Fruit fly (Drosophila melanogaster): ENCODE measurements around the gene CG32694.

Gene CG32694

dm6 chrX:9989154-9989787, at the start of gene CG32694:
TSS of gene CG32694 (plus strand) at chrX:9989690.
- no peak for TF ChIP-seq Sin3A (optimal IDR thresholded peaks at IDR 0.05)
- no peak for TF ChIP-seq Myc (optimal IDR thresholded peaks at IDR 0.05)
- no peak for TF ChIP-seq ttk (optimal IDR thresholded peaks at IDR 0.05)
- no peak for TF ChIP-seq h (optimal IDR thresholded peaks at IDR 0.05)
- no peak for TF ChIP-seq insv (optimal IDR thresholded peaks at IDR 0.05)
- no peak for TF ChIP-seq psq (optimal IDR thresholded peaks at IDR 0.05)

- TF ChIP-seq ttk (optimal IDR thresholded peaks at IDR 0.05): no peak
- no peak for TF ChIP-seq Myc (optimal IDR thresholded peaks at IDR 0.05)
- TF ChIP-seq psq (optimal IDR thresholded peaks at IDR 0.05): no peak
- no peak for TF ChIP-seq Sin3A (optimal IDR thresholded peaks at IDR 0.05)
- no peak for TF ChIP-seq insv (optimal IDR thresholded peaks at IDR 0.05)
- no peak for TF ChIP-seq h (optimal IDR thresholded peaks at IDR 0.05)
Observed at dm6 chrX:9964778-9965291, 24.7 kb upstream of the CG32694 start, which contains the start of the genes CG1791 and CG1889. TSS of gene CG1791 (minus strand) at chrX:9964878. TSS of gene CG1889 (plus strand) at chrX:9965241.

dm6 chrX:9975973-9976372, 13.5 kb upstream of the CG32694 start:
- no peak for TF ChIP-seq h (optimal IDR thresholded peaks at IDR 0.05)
- TF ChIP-seq Myc (optimal IDR thresholded peaks at IDR 0.05): no peak
- TF ChIP-seq insv (optimal IDR thresholded peaks at IDR 0.05): no peak
- no peak for TF ChIP-seq psq (optimal IDR thresholded peaks at IDR 0.05)
- TF ChIP-seq ttk (optimal IDR thresholded peaks at IDR 0.05): no peak
- TF ChIP-seq Sin3A (optimal IDR thresholded peaks at IDR 0.05): no peak

dm6 chrX:9977305-9977704, 12.2 kb upstream of the CG32694 start, which contains the start of gene CG43386:
TSS of gene CG43386 (minus strand) at chrX:9977405.
- TF ChIP-seq psq (optimal IDR thresholded peaks at IDR 0.05): no peak
- no peak for TF ChIP-seq Sin3A (optimal IDR thresholded peaks at IDR 0.05)
- no peak for TF ChIP-seq insv (optimal IDR thresholded peaks at IDR 0.05)
- TF ChIP-seq ttk (optimal IDR thresholded peaks at IDR 0.05): no peak
- TF ChIP-seq h (optimal IDR thresholded peaks at IDR 0.05): no peak
- TF ChIP-seq Myc (optimal IDR thresholded peaks at IDR 0.05): no peak

dm6 chrX:9980464-9980863, 9.0 kb upstream of the CG32694 start, which contains the start of gene CG15252:
TSS of gene CG15252 (minus strand) at chrX:9980564.
- no peak for TF ChIP-seq insv (optimal IDR thresholded peaks at IDR 0.05)
- no peak for TF ChIP-seq ttk (optimal IDR thresholded peaks at IDR 0.05)
- TF ChIP-seq Sin3A (optimal IDR thresholded peaks at IDR 0.05): no peak
- TF ChIP-seq Myc (optimal IDR thresholded peaks at IDR 0.05): no peak
- no peak for TF ChIP-seq h (optimal IDR thresholded peaks at IDR 0.05)
- TF ChIP-seq psq (optimal IDR thresholded peaks at IDR 0.05): no peak

dm6 chrX:9987361-9988087, 2.0 kb upstream of the CG32694 start:
- TF ChIP-seq ttk (optimal IDR thresholded peaks at IDR 0.05): no peak

dm6 chrX:9991013-9991412, 1.5 kb downstream of the CG32694 start:
- no peak for TF ChIP-seq insv (optimal IDR thresholded peaks at IDR 0.05)
- no peak for TF ChIP-seq psq (optimal IDR thresholded peaks at IDR 0.05)
- TF ChIP-seq h (optimal IDR thresholded peaks at IDR 0.05): no peak
- TF ChIP-seq Sin3A (optimal IDR thresholded peaks at IDR 0.05): no peak
- no peak for TF ChIP-seq ttk (optimal IDR thresholded peaks at IDR 0.05)

dm6 chrX:9992934-9993333, 3.4 kb downstream of the CG32694 start:
- TF ChIP-seq h (optimal IDR thresholded peaks at IDR 0.05) (no peak), Sin3A (optimal IDR thresholded peaks at IDR 0.05) (no peak), Myc (optimal IDR thresholded peaks at IDR 0.05) (no peak), insv (optimal IDR thresholded peaks at IDR 0.05) (no peak), ttk (optimal IDR thresholded peaks at IDR 0.05) (no peak), psq (optimal IDR thresholded peaks at IDR 0.05) (no peak)

dm6 chrX:9993427-9994218, 4.1 kb downstream of the CG32694 start:
- TF ChIP-seq psq (optimal IDR thresholded peaks at IDR 0.05) (no peak), h (optimal IDR thresholded peaks at IDR 0.05) (no peak), insv (optimal IDR thresholded peaks at IDR 0.05) (no peak), Myc (optimal IDR thresholded peaks at IDR 0.05) (no peak), ttk (optimal IDR thresholded peaks at IDR 0.05) (no peak), Sin3A (optimal IDR thresholded peaks at IDR 0.05) (no peak)

- TF ChIP-seq insv (optimal IDR thresholded peaks at IDR 0.05) (no peak), Sin3A (optimal IDR thresholded peaks at IDR 0.05) (no peak), psq (optimal IDR thresholded peaks at IDR 0.05) (no peak), h (optimal IDR thresholded peaks at IDR 0.05) (no peak), Myc (optimal IDR thresholded peaks at IDR 0.05) (no peak), ttk (optimal IDR thresholded peaks at IDR 0.05) (no peak)
Observed at dm6 chrX:10008576-10009260, 19.2 kb downstream of the CG32694 start, which contains the start of gene CG33557. TSS of gene CG33557 (plus strand) at chrX:10009210.
